Worm (Caenorhabditis elegans) whole organism, L3 larva: ENCODE results near the gene exos-7.

ENCODE experiments used
- aly-2 ChIP-seq: fragments of 150-350 bp; optimal IDR thresholded peaks from 2 replicates; lab custom pipeline; 2014; ENCODE audit warnings: missing biosample characterization, missing genetic modification characterization
- jun-1 ChIP-seq: fragments of 150-350 bp; optimal IDR thresholded peaks from 2 replicates; lab custom pipeline; 2014; ENCODE audit warnings: missing biosample characterization, missing genetic modification reagents, missing genetic modification characterization
- nhr-77 ChIP-seq: fragments of 150-350 bp; optimal IDR thresholded peaks from 2 replicates; lab custom pipeline; 2014; ENCODE audit warnings: missing biosample characterization, missing genetic modification characterization

DNA sequence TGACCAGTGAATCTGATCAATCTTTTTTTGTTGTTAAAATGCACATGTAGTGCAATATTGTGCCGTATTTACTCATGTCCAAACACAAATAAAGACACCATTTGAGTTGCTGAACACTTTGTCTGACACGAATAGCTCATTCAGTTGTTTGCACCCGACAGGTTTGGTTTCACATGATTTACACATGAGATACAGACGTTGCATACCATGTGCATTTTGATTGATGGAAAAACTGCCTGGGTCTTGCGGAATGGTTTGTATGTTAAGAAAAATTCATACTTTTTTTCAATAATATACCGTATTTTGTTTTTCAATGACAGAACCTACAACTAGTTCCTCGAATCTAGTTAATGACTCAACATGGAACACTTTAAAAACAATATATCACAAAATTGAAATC is 32.5 kb downstream of the exos-7 start:
- TF ChIP-seq nhr-77 (tag; lab: Kevin White, UChicago) (no peak), jun-1 (tag; lab: Kevin White, UChicago) (no peak), aly-2 (tag; lab: Kevin White, UChicago) (no peak)
